Worm (Caenorhabditis elegans): Measurements from ENCODE around the gene C31B8.12.

DNA sequence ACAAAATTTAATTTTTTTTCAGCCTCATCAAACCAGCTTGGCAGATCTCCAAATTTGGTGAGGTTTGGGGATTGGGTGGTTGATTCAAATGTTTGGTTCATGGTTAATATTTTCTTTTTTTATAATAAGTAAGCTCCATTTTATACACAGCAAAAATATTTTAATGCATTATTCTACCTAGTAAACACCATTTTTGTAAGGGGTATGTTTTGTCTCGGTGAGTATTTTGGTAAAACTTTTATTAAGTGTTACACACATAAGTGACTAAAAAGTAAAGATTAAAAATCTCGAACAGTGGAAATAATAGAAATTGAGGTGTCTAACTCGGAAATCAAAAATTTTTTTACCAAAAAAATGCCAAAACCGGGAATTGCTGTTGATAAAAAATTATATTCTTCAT lies 38.8 kb downstream of the C31B8.12 start, which contains the start of gene srw-4:
- TF ChIP-seq ama-1 (optimal IDR thresholded peaks at IDR 0.05) (no peak), tbx-37 (GFP tag; conservative IDR thresholded peaks at IDR 0.05) (no peak), hmbx-1 (tag; optimal IDR thresholded peaks at IDR 0.05) (no peak), tbx-11 (GFP tag; IDR thresholded peaks at IDR 0.05) (no peak), F13C5.2 (tag; optimal IDR thresholded peaks at IDR 0.05) (no peak), ets-7 (tag; optimal IDR thresholded peaks at IDR 0.05) (no peak), flt-1 (GFP tag; IDR thresholded peaks at IDR 0.05) (no peak), hmg-4 (GFP tag; optimal IDR thresholded peaks at IDR 0.05) (no peak), tra-4 (tag; optimal IDR thresholded peaks at IDR 0.05) (no peak), aly-1 (tag; optimal IDR thresholded peaks at IDR 0.05) (no peak), ceh-36 (tag; optimal IDR thresholded peaks at IDR 0.05) (no peak), hnd-1 (tag; optimal IDR thresholded peaks at IDR 0.05) (no peak)

All from whole organism, early embryonic.